Fruit fly (Drosophila melanogaster) whole organism, prepupa: ENCODE results near the gene LSm-4.

Experiments
- CG15336 ChIP-seq: fragments of 200-800 bp; sonication (Bioruptor generic); IDR thresholded peaks from 2 replicates; pipeline ENCODE4 v1.3.6; 2022; ENCODE audit warnings: missing biosample characterization, missing genetic modification characterization
- Smox ChIP-seq: fragments of 200-800 bp; sonication (Bioruptor generic); optimal IDR thresholded peaks from 3 replicates; lab custom pipeline; 2016; ENCODE audit warnings: missing biosample characterization, missing genetic modification characterization
- salr ChIP-seq, 2 experiments: fragments of 200-800 bp; sonication (Bioruptor generic); optimal IDR thresholded peaks; 3 replicates each; lab custom pipeline; 2016 to 2018; ENCODE audit warnings: missing biosample characterization in 2 of 2, missing genetic modification characterization in 2 of 2, mild to moderate bottlenecking in 1 of 2

dm6 chr2L:10422643-10423606 is 17.9 kb upstream of the LSm-4 start, which contains the start of the genes pie and Wdfy2:
- TF ChIP-seq CG15336 (GFP tag; lab: Robert Waterston, UW) (no peak), salr (GFP tag; optimal IDR thresholded peaks at IDR 0.05; lab: Kevin White, UChicago) (no peak), Smox (GFP tag; lab: Kevin White, UChicago) (no peak)
